Fruit fly (Drosophila melanogaster) Kc167 (cell line): ENCODE results near the gene CG32485.

Experiments used
- Sin3A ChIP-seq: fragments of >200 bp; optimal IDR thresholded peaks from 2 replicates; lab custom pipeline; 2018; ENCODE audit warnings: missing external identifiers
- insv ChIP-seq: fragments of >200 bp; optimal IDR thresholded peaks from 3 replicates; lab custom pipeline; 2018; ENCODE audit warnings: missing external identifiers

DNA sequence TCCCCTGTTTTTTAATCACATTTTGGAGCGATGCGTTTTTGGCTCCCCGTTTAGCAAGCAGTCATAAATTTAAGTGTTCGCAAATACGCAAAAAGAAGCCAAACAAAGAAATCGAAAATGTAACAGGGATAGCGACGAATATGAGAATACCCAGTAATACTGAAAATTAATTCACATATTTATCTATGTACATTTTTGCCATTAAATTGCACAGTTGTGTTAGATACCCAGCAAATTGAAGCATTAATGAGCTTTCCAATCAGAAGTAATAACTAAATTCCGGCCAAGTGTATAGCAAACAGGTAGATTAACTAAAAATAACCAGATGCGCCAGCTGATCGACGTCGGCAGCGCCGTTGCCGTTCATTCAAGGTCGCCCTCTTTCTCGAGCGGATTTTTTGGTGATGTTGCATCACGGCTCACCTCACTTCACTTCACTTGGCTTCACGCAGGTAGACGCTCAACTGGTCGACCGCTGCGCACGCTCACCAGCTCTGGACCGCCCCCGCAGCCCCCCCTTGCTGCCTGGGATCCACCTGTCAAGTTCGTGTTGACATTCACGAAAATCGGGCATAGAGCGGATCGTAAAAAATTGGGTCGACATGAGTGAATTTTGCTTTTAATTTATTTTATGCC is 13.1 kb upstream of the CG32485 start:
- TF ChIP-seq insv (lab: Kevin White, UChicago) (no peak), Sin3A (no peak)
